Fruit fly (Drosophila melanogaster) whole organism, embryonic: ENCODE measurements around the gene Ir94a.

Experiments
- C15 ChIP-seq: fragments of 200-800 bp; sonication (Bioruptor generic); IDR thresholded peaks from 3 replicates; pipeline ENCODE4 v1.3.6; 2022; ENCODE audit warnings: missing biosample characterization, missing genetic modification characterization
- CG10274 ChIP-seq: fragments of 200-800 bp; sonication (Bioruptor generic); optimal IDR thresholded peaks from 3 replicates; lab custom pipeline; 2017; ENCODE audit warnings: missing biosample characterization, mild to moderate bottlenecking, missing genetic modification characterization
- CG10979 ChIP-seq: fragments of 200-800 bp; sonication (Bioruptor generic); optimal IDR thresholded peaks from 2 replicates; lab custom pipeline; 2018; ENCODE audit warnings: missing biosample characterization, mild to moderate bottlenecking, missing genetic modification characterization, moderate library complexity
- CG11456 ChIP-seq: fragments of 200-800 bp; sonication (Bioruptor generic); IDR thresholded peaks from 3 replicates; pipeline ENCODE4 v1.3.6; 2022; ENCODE audit warnings: missing biosample characterization, missing genetic modification characterization
- CG11695 ChIP-seq: fragments of 200-800 bp; sonication (Bioruptor generic); IDR thresholded peaks from 3 replicates; pipeline ENCODE4 v1.3.6; 2022; ENCODE audit warnings: missing biosample characterization, missing genetic modification characterization
- CG13296 ChIP-seq: fragments of 200-800 bp; sonication (Bioruptor generic); optimal IDR thresholded peaks from 3 replicates; lab custom pipeline; 2018; ENCODE audit warnings: missing biosample characterization, mild to moderate bottlenecking, missing genetic modification characterization
- CG13775 ChIP-seq: fragments of 200-800 bp; sonication (Bioruptor generic); optimal IDR thresholded peaks from 3 replicates; lab custom pipeline; 2017; ENCODE audit warnings: missing biosample characterization, mild to moderate bottlenecking, missing genetic modification characterization
- CG13894 ChIP-seq: fragments of 200-800 bp; sonication (Bioruptor generic); optimal IDR thresholded peaks from 3 replicates; lab custom pipeline; 2018; ENCODE audit warnings: missing biosample characterization, mild to moderate bottlenecking, missing genetic modification characterization, moderate library complexity
- CG14441 ChIP-seq: fragments of 200-800 bp; sonication (Bioruptor generic); IDR thresholded peaks from 2 replicates; pipeline ENCODE4 v1.3.6; 2022; ENCODE audit warnings: missing biosample characterization, missing genetic modification characterization
- CG14710 ChIP-seq: fragments of 200-800 bp; sonication (Bioruptor generic); optimal IDR thresholded peaks from 3 replicates; lab custom pipeline; 2019; ENCODE audit warnings: missing biosample characterization, mild to moderate bottlenecking, missing genetic modification characterization, moderate library complexity
- CG14965 ChIP-seq: fragments of 200-800 bp; sonication (Bioruptor generic); optimal IDR thresholded peaks from 2 replicates; lab custom pipeline; 2016; ENCODE audit warnings: missing biosample characterization, missing genetic modification characterization, borderline replicate concordance
- CG1647 ChIP-seq: fragments of 200-800 bp; sonication (Bioruptor generic); optimal IDR thresholded peaks from 3 replicates; lab custom pipeline; 2016; ENCODE audit warnings: missing biosample characterization, missing genetic modification characterization
- CG17802 ChIP-seq: fragments of 200-800 bp; sonication (Bioruptor generic); optimal IDR thresholded peaks from 2 replicates; lab custom pipeline; 2018; ENCODE audit warnings: missing biosample characterization, mild to moderate bottlenecking, missing genetic modification characterization, moderate library complexity
- CG2120 ChIP-seq: fragments of 200-800 bp; sonication (Bioruptor generic); optimal IDR thresholded peaks from 3 replicates; lab custom pipeline; 2016; ENCODE audit warnings: missing biosample characterization, missing genetic modification characterization
- CG32532 ChIP-seq: fragments of 200-800 bp; sonication (Bioruptor generic); IDR thresholded peaks from 2 replicates; pipeline ENCODE4 v1.3.6; 2022; ENCODE audit warnings: missing biosample characterization, missing genetic modification characterization
- CG3281 ChIP-seq: fragments of 200-800 bp; sonication (Bioruptor generic); optimal IDR thresholded peaks from 3 replicates; lab custom pipeline; 2017; ENCODE audit warnings: missing biosample characterization, mild to moderate bottlenecking, missing genetic modification characterization
- CG4424 ChIP-seq: fragments of 200-800 bp; sonication (Bioruptor generic); optimal IDR thresholded peaks from 3 replicates; lab custom pipeline; 2016; ENCODE audit warnings: missing biosample characterization, missing genetic modification characterization
- CG4820 ChIP-seq: fragments of 200-800 bp; sonication (Bioruptor generic); optimal IDR thresholded peaks from 3 replicates; lab custom pipeline; 2016; ENCODE audit warnings: missing biosample characterization, missing genetic modification characterization
- CG6654 ChIP-seq: fragments of 200-800 bp; sonication (Bioruptor generic); optimal IDR thresholded peaks from 2 replicates; lab custom pipeline; 2017; ENCODE audit warnings: missing biosample characterization, mild to moderate bottlenecking, missing genetic modification characterization
- CG8359 ChIP-seq: fragments of 200-800 bp; sonication (Bioruptor generic); optimal IDR thresholded peaks from 2 replicates; lab custom pipeline; 2017; ENCODE audit warnings: missing biosample characterization, mild to moderate bottlenecking, missing genetic modification characterization, borderline replicate concordance
- CG8478 ChIP-seq: fragments of >200 bp; optimal IDR thresholded peaks from 2 replicates; lab custom pipeline; 2018
- Dbx ChIP-seq: fragments of 200-800 bp; sonication (Bioruptor generic); IDR thresholded peaks from 3 replicates; pipeline ENCODE4 v1.3.6; 2022; ENCODE audit warnings: missing biosample characterization, missing genetic modification characterization
- H2.0 ChIP-seq: fragments of 200-800 bp; sonication (Bioruptor generic); IDR thresholded peaks from 2 replicates; pipeline ENCODE4 v1.3.6; 2022; ENCODE audit warnings: missing biosample characterization, missing genetic modification characterization
- HLH4C ChIP-seq: fragments of 200-800 bp; sonication (Bioruptor generic); IDR thresholded peaks from 3 replicates; pipeline ENCODE4 v1.3.6; 2022; ENCODE audit warnings: missing biosample characterization, missing genetic modification characterization; ENCODE audit not compliant: partially characterized antibody
- Hr78 ChIP-seq, 2 experiments: fragments of 200-800 bp in 1 of 2; fragments of >200 bp in 1 of 2; sonication (Bioruptor generic) in 1 of 2; optimal IDR thresholded peaks; 2 replicates each; lab custom pipeline; 2017 to 2019; ENCODE audit warnings: missing biosample characterization in 2 of 2, missing genetic modification characterization in 2 of 2, mild to moderate bottlenecking in 1 of 2, moderate library complexity in 1 of 2
- Lim3 ChIP-seq: fragments of 200-800 bp; sonication (Bioruptor generic); IDR thresholded peaks from 2 replicates; pipeline ENCODE4 v1.3.6; 2022; ENCODE audit warnings: missing biosample characterization, missing genetic modification characterization
- Max ChIP-seq: fragments of 200-800 bp; sonication (Bioruptor generic); optimal IDR thresholded peaks from 2 replicates; lab custom pipeline; 2016; ENCODE audit warnings: missing biosample characterization, mild to moderate bottlenecking, missing genetic modification characterization
- Med ChIP-seq: fragments of 200-800 bp; sonication (Bioruptor generic); peaks from one replicate; lab custom pipeline; 2016; ENCODE audit warnings: missing biosample characterization, missing genetic modification characterization, mild to moderate bottlenecking, inconsistent platforms, moderate library complexity
- Nf-YC ChIP-seq: fragments of 200-800 bp; optimal IDR thresholded peaks from 3 replicates; lab custom pipeline; 2019; ENCODE audit warnings: missing biosample characterization, mild to moderate bottlenecking, missing genetic modification characterization, moderate library complexity
- Sox102F ChIP-seq: fragments of 200-800 bp; sonication (Bioruptor generic); optimal IDR thresholded peaks from 2 replicates; lab custom pipeline; 2018; ENCODE audit warnings: missing biosample characterization, mild to moderate bottlenecking, missing genetic modification characterization, moderate library complexity
- Spps ChIP-seq: fragments of 200-800 bp; sonication (Bioruptor generic); optimal IDR thresholded peaks from 2 replicates; lab custom pipeline; 2018; ENCODE audit warnings: missing biosample characterization, mild to moderate bottlenecking, missing genetic modification characterization
- amos ChIP-seq: fragments of 200-800 bp; sonication (Bioruptor generic); IDR thresholded peaks from 2 replicates; pipeline ENCODE4 v1.3.6; 2022; ENCODE audit warnings: missing biosample characterization, missing genetic modification characterization; ENCODE audit not compliant: partially characterized antibody
- ase ChIP-seq: fragments of 200-800 bp; sonication (Bioruptor generic); IDR thresholded peaks from 3 replicates; pipeline ENCODE4 v1.3.6; 2022; ENCODE audit warnings: missing biosample characterization, missing genetic modification characterization
- az2 ChIP-seq: fragments of 200-800 bp; sonication (Bioruptor generic); optimal IDR thresholded peaks from 3 replicates; lab custom pipeline; 2016; ENCODE audit warnings: missing biosample characterization, missing genetic modification characterization
- br ChIP-seq: fragments of >200 bp; optimal IDR thresholded peaks from 2 replicates; lab custom pipeline; 2017
- btn ChIP-seq: fragments of 200-800 bp; sonication (Bioruptor generic); optimal IDR thresholded peaks from 2 replicates; lab custom pipeline; 2016; ENCODE audit warnings: missing biosample characterization, missing genetic modification characterization
- cato ChIP-seq: fragments of 200-800 bp; sonication (Bioruptor generic); optimal IDR thresholded peaks from 2 replicates; lab custom pipeline; 2016; ENCODE audit warnings: missing biosample characterization, missing genetic modification characterization, borderline replicate concordance
- dan ChIP-seq: fragments of 200-800 bp; sonication (Bioruptor generic); IDR thresholded peaks from 2 replicates; pipeline ENCODE4 v1.3.6; 2022; ENCODE audit warnings: missing biosample characterization, missing genetic modification characterization
- eyg ChIP-seq: fragments of 200-800 bp; sonication (Bioruptor generic); optimal IDR thresholded peaks from 3 replicates; lab custom pipeline; 2016; ENCODE audit warnings: missing biosample characterization, missing genetic modification characterization
- fd3F ChIP-seq: fragments of 200-800 bp; sonication (Bioruptor generic); optimal IDR thresholded peaks from 2 replicates; lab custom pipeline; 2018; ENCODE audit warnings: missing biosample characterization, mild to moderate bottlenecking, missing genetic modification characterization, moderate library complexity
- fd96Cb ChIP-seq: fragments of 200-800 bp; sonication (Bioruptor generic); optimal IDR thresholded peaks from 2 replicates; lab custom pipeline; 2018; ENCODE audit warnings: missing biosample characterization, mild to moderate bottlenecking, missing genetic modification characterization, moderate library complexity
- hth ChIP-seq: fragments of >200 bp; optimal IDR thresholded peaks from 2 replicates; lab custom pipeline; 2017; ENCODE audit warnings: inconsistent platforms
- ind ChIP-seq: fragments of 200-800 bp; sonication (Bioruptor generic); optimal IDR thresholded peaks from 3 replicates; lab custom pipeline; 2016; ENCODE audit warnings: missing biosample characterization, missing genetic modification characterization
- inv ChIP-seq: fragments of 200-800 bp; sonication (Bioruptor generic); IDR thresholded peaks from 2 replicates; pipeline ENCODE4 v1.3.6; 2022; ENCODE audit warnings: missing biosample characterization, missing genetic modification characterization; ENCODE audit not compliant: partially characterized antibody
- ken ChIP-seq: fragments of 200-800 bp; sonication (Bioruptor generic); IDR thresholded peaks from 3 replicates; pipeline ENCODE4 v1.3.6; 2022; ENCODE audit warnings: missing biosample characterization, missing genetic modification characterization
- kni ChIP-seq: fragments of 200-800 bp; sonication (Bioruptor generic); optimal IDR thresholded peaks from 3 replicates; lab custom pipeline; 2017; ENCODE audit warnings: mild to moderate bottlenecking, missing biosample characterization, missing genetic modification reagents, missing genetic modification characterization
- nau ChIP-seq: fragments of 200-800 bp; sonication (Bioruptor generic); optimal IDR thresholded peaks from 3 replicates; lab custom pipeline; 2017; ENCODE audit warnings: missing biosample characterization, mild to moderate bottlenecking, missing genetic modification characterization, missing genetic modification reagents
- nerfin-2 ChIP-seq: fragments of 200-800 bp; sonication (Bioruptor generic); IDR thresholded peaks from 2 replicates; pipeline ENCODE4 v1.3.6; 2022; ENCODE audit warnings: missing biosample characterization, missing genetic modification characterization; ENCODE audit not compliant: partially characterized antibody
- nom ChIP-seq: fragments of 200-800 bp; sonication (Bioruptor generic); optimal IDR thresholded peaks from 2 replicates; lab custom pipeline; 2017; ENCODE audit warnings: missing biosample characterization, missing genetic modification characterization, mild to moderate bottlenecking, moderate library complexity, missing genetic modification reagents
- sisA ChIP-seq: fragments of 200-800 bp; sonication (Bioruptor generic); IDR thresholded peaks from 2 replicates; pipeline ENCODE4 v1.3.6; 2022; ENCODE audit warnings: missing biosample characterization, missing genetic modification characterization
- wek ChIP-seq: fragments of 200-800 bp; sonication (Bioruptor generic); optimal IDR thresholded peaks from 3 replicates; lab custom pipeline; 2018; ENCODE audit warnings: missing biosample characterization, mild to moderate bottlenecking, missing genetic modification characterization, moderate library complexity

The Ir94a gene

DNA sequence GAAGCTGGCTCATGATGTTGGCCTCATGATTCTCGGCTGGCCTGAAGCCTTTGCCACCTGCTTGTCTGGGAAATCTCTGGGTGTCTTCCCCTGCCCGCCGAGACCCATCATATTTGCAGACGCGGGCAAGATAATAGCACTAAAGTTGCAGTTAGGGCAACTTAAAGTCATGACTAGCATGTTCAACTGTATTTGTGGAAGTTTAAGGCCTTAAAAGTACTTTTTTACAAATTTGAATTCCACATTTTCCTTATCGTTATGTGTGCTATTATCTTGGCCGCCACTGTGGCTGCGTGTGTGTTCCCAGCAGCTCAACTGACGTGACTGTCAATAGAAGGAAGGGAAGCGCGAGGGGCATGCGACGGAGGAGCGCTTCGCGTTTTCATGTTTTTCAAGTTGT lies 25.9 kb downstream of the Ir94a start (continued):
- TF ChIP-seq Nf-YC: no peak
- TF ChIP-seq CG10979: peak; percentile 81
- TF ChIP-seq CG4820: peak; percentile 66
- peak; percentile 9; the same call in 1 of the 3 replicates for TF ChIP-seq Dbx (GFP tag; lab: Robert Waterston, UW)
- TF ChIP-seq CG10274 (GFP tag; lab: Kevin White, UChicago): peak; percentile 42
- TF ChIP-seq btn (GFP tag; lab: Kevin White, UChicago): peak; percentile 43
- TF ChIP-seq ken (GFP tag; lab: Robert Waterston, UW): peak; percentile 77; the same call in 2 of the 3 replicates
- TF ChIP-seq Sox102F (GFP tag; lab: Kevin White, UChicago): peak; percentile 73
- TF ChIP-seq C15 (GFP tag; lab: Robert Waterston, UW): no peak
- TF ChIP-seq CG13894 (tag; lab: Kevin White, UChicago): no peak
- peak; percentile 77 for TF ChIP-seq fd96Cb
- no peak for TF ChIP-seq HLH4C (GFP tag; lab: Robert Waterston, UW)
- TF ChIP-seq nom (GFP tag; lab: Kevin White, UChicago): peak; percentile 59
- no peak for TF ChIP-seq wek (GFP tag; lab: Kevin White, UChicago)
- TF ChIP-seq CG2120: no peak
- TF ChIP-seq eyg (GFP tag; lab: Kevin White, UChicago): peak; percentile 28
- peak; percentile 75 for TF ChIP-seq sisA (GFP tag; lab: Robert Waterston, UW)
- TF ChIP-seq Med (GFP tag; lab: Kevin White, UChicago): peak; percentile 92
- TF ChIP-seq Spps (tag; lab: Kevin White, UChicago): peak; percentile 88
- peak; percentile 74 for TF ChIP-seq az2
- peak; percentile 58 for TF ChIP-seq CG14710 (tag; lab: Kevin White, UChicago)
- no peak for TF ChIP-seq CG14965
- peak; percentile 52 for TF ChIP-seq CG13775
- TF ChIP-seq CG32532 (GFP tag; lab: Robert Waterston, UW): peak; percentile 68
- peak; percentile 67 for TF ChIP-seq dan (GFP tag; lab: Robert Waterston, UW)
- no peak for TF ChIP-seq CG13296
- TF ChIP-seq amos (GFP tag; lab: Robert Waterston, UW): no peak
- peak; percentile 83 for TF ChIP-seq ind
- TF ChIP-seq hth (lab: Kevin White, UChicago): no peak
- peak; percentile 68; the same call in 2 of the 3 replicates for TF ChIP-seq CG11456 (GFP tag; lab: Robert Waterston, UW)
- no peak for TF ChIP-seq fd3F (GFP tag; lab: Kevin White, UChicago)
- peak; percentile 53 for TF ChIP-seq CG3281 (GFP tag; lab: Kevin White, UChicago)
- TF ChIP-seq nerfin-2 (GFP tag; lab: Robert Waterston, UW): no peak
- no peak for TF ChIP-seq inv (GFP tag; lab: Robert Waterston, UW)
- TF ChIP-seq nau (GFP tag; lab: Kevin White, UChicago): no peak
- TF ChIP-seq CG14441 (GFP tag; lab: Robert Waterston, UW): peak; percentile 67
- no peak for TF ChIP-seq CG8478 (lab: Kevin White, UChicago)
- TF ChIP-seq Hr78 (GFP tag; optimal IDR thresholded peaks at IDR 0.05; lab: Kevin White, UChicago): no peak
- TF ChIP-seq CG8359: peak; percentile 26
- TF ChIP-seq Max (GFP tag; lab: Kevin White, UChicago): peak; percentile 52
- TF ChIP-seq CG6654: peak; percentile 16
- peak; percentile 77 for TF ChIP-seq ase (GFP tag; lab: Robert Waterston, UW)
- no peak for TF ChIP-seq cato (GFP tag; lab: Kevin White, UChicago)
- no peak for TF ChIP-seq kni (GFP tag; lab: Kevin White, UChicago)
- peak; percentile 52; the same call in 1 of the 3 replicates for TF ChIP-seq CG11695
- TF ChIP-seq H2.0 (GFP tag; lab: Robert Waterston, UW): peak; percentile 76
- peak; percentile 51 for TF ChIP-seq CG17802 (tag; lab: Kevin White, UChicago)
- no peak for TF ChIP-seq Lim3 (GFP tag; lab: Robert Waterston, UW)
- peak; percentile 36 for TF ChIP-seq CG1647 (GFP tag; lab: Kevin White, UChicago)
- TF ChIP-seq CG4424 (GFP tag; lab: Kevin White, UChicago): peak; percentile 84
- TF ChIP-seq br: no peak
